Worm (Caenorhabditis elegans) whole organism, L1 larva: ENCODE data around the gene sucl-1.
A peak's percentile ranks its signal among the peaks of the same experiment; 100 is the strongest.

Experiments used
- C04F5.9 ChIP-seq: sonication (generic microtip); optimal IDR thresholded peaks from 2 replicates; lab custom pipeline; 2016; ENCODE audit warnings: missing genetic modification characterization, missing compliant biosample characterization
- C34B4.2 ChIP-seq: sonication (generic microtip); optimal IDR thresholded peaks from 2 replicates; lab custom pipeline; 2017; ENCODE audit warnings: mild to moderate bottlenecking, missing genetic modification characterization, missing compliant biosample characterization
- F16B12.6 ChIP-seq: fragments of 150-350 bp; optimal IDR thresholded peaks from 2 replicates; lab custom pipeline; 2014; ENCODE audit warnings: missing biosample characterization, missing genetic modification characterization
- Y116A8C.19 ChIP-seq: sonication (generic microtip); optimal IDR thresholded peaks from 2 replicates; lab custom pipeline; 2016; ENCODE audit warnings: missing compliant biosample characterization, missing genetic modification characterization, borderline replicate concordance
- aha-1 ChIP-seq: fragments of 150-350 bp; optimal IDR thresholded peaks from 2 replicates; lab custom pipeline; 2014; ENCODE audit warnings: missing biosample characterization, missing genetic modification characterization
- alr-1 ChIP-seq: fragments of 200-800 bp; sonication (Bioruptor generic); optimal IDR thresholded peaks from 2 replicates; lab custom pipeline; 2018; ENCODE audit warnings: borderline replicate concordance, mild to moderate bottlenecking, missing genetic modification characterization, missing compliant biosample characterization
- blmp-1 ChIP-seq: fragments of 150-350 bp; optimal IDR thresholded peaks from 2 replicates; lab custom pipeline; 2014; ENCODE audit warnings: missing biosample characterization, missing genetic modification characterization
- ceh-8 ChIP-seq: fragments of 200-800 bp; sonication (Bioruptor generic); optimal IDR thresholded peaks from 2 replicates; lab custom pipeline; 2018; ENCODE audit warnings: mild to moderate bottlenecking, missing genetic modification characterization, moderate library complexity, missing compliant biosample characterization
- efl-1 ChIP-seq, 4 experiments: fragments of 150-350 bp; optimal IDR thresholded peaks in 3 of 4; peaks in 1 of 4; 1 replicate in 1 of 4; 2 replicates in 3 of 4; lab custom pipeline; 2014; ENCODE audit warnings: missing biosample characterization in 2 of 4, missing genetic modification characterization in 2 of 4, missing genetic modification reagents in 2 of 4
- efl-3 ChIP-seq: fragments of 200-800 bp; sonication (Bioruptor generic); optimal IDR thresholded peaks from 2 replicates; lab custom pipeline; 2018; ENCODE audit warnings: mild to moderate bottlenecking, missing genetic modification characterization, missing compliant biosample characterization
- egl-13 ChIP-seq: sonication (generic microtip); optimal IDR thresholded peaks from 2 replicates; lab custom pipeline; 2016; ENCODE audit warnings: missing genotype, missing genetic modification reagents, missing genetic modification characterization, missing compliant biosample characterization
- elt-3 ChIP-seq, 6 experiments: fragments of 150-350 bp in 1 of 6; sonication (generic microtip); optimal IDR thresholded peaks; 2 replicates each; lab custom pipeline; 2017 to 2018; ENCODE audit warnings: missing biosample characterization in 6 of 6, missing genetic modification characterization in 6 of 6, inconsistent platforms in 1 of 6
- fkh-10 ChIP-seq: sonication (generic microtip); optimal IDR thresholded peaks from 2 replicates; lab custom pipeline; 2017; ENCODE audit warnings: missing biosample characterization, missing genetic modification reagents, missing genetic modification characterization
- fos-1 ChIP-seq: fragments of 150-350 bp; optimal IDR thresholded peaks from 2 replicates; lab custom pipeline; 2014; ENCODE audit warnings: missing biosample characterization, missing genetic modification characterization
- grh-1 ChIP-seq: fragments of 200-800 bp; sonication (Bioruptor generic); IDR thresholded peaks from 2 replicates; pipeline ENCODE4 v1.3.6; 2022; ENCODE audit warnings: missing genetic modification reagents, missing genetic modification characterization, missing compliant biosample characterization
- lin-14 ChIP-seq: fragments of 200-800 bp; sonication (Bioruptor generic); optimal IDR thresholded peaks from 2 replicates; lab custom pipeline; 2018; ENCODE audit warnings: mild to moderate bottlenecking, missing genetic modification characterization, moderate library complexity, missing compliant biosample characterization
- lin-35 ChIP-seq, 2 experiments: fragments of 150-350 bp; optimal IDR thresholded peaks; 2 replicates each; lab custom pipeline; 2014; ENCODE audit warnings: missing biosample characterization in 2 of 2, missing genetic modification characterization in 2 of 2, missing genetic modification reagents in 2 of 2
- lin-39 ChIP-seq: fragments of 150-350 bp; optimal IDR thresholded peaks from 2 replicates; lab custom pipeline; 2014; ENCODE audit warnings: missing biosample characterization, missing genetic modification reagents, missing genetic modification characterization
- lir-3 ChIP-seq: sonication (generic microtip); optimal IDR thresholded peaks from 2 replicates; lab custom pipeline; 2016; ENCODE audit warnings: mild to moderate bottlenecking, missing genetic modification characterization, moderate library complexity, missing compliant biosample characterization; ENCODE audit not compliant: poor library complexity
- mdl-1 ChIP-seq, 2 experiments: fragments of 150-350 bp; optimal IDR thresholded peaks; 2 replicates each; lab custom pipeline; 2014 to 2017; ENCODE audit warnings: missing biosample characterization in 2 of 2, missing genetic modification characterization in 2 of 2, inconsistent platforms in 1 of 2
- mef-2 ChIP-seq: fragments of 150-350 bp; optimal IDR thresholded peaks from 2 replicates; lab custom pipeline; 2014; ENCODE audit warnings: missing biosample characterization, missing genetic modification characterization
- mep-1 ChIP-seq: fragments of 150-350 bp; optimal IDR thresholded peaks from 2 replicates; lab custom pipeline; 2014; ENCODE audit warnings: missing biosample characterization, missing genetic modification characterization
- nhr-11 ChIP-seq: fragments of 150-350 bp; optimal IDR thresholded peaks from 2 replicates; lab custom pipeline; 2014; ENCODE audit warnings: missing biosample characterization, missing genetic modification characterization
- nhr-19 ChIP-seq: fragments of 200-800 bp; sonication (Bioruptor generic); conservative IDR thresholded peaks from 2 replicates; pipeline ENCODE4 v1.3.6; 2022; ENCODE audit warnings: missing genetic modification characterization, missing compliant biosample characterization
- nhr-20 ChIP-seq: sonication (generic microtip); optimal IDR thresholded peaks from 2 replicates; lab custom pipeline; 2016; ENCODE audit warnings: mild to moderate bottlenecking, missing genetic modification characterization, missing compliant biosample characterization
- nhr-84 ChIP-seq: sonication (generic microtip); optimal IDR thresholded peaks from 2 replicates; lab custom pipeline; 2017; ENCODE audit warnings: missing biosample characterization, missing genetic modification characterization
- nhr-85 ChIP-seq: sonication (generic microtip); peaks from one replicate; lab custom pipeline; 2016; ENCODE audit warnings: missing genetic modification characterization, inconsistent platforms, missing compliant biosample characterization
- nhr-90 ChIP-seq: sonication (generic microtip); optimal IDR thresholded peaks from 2 replicates; lab custom pipeline; 2016; ENCODE audit warnings: mild to moderate bottlenecking, missing genetic modification characterization, missing compliant biosample characterization; ENCODE audit not compliant: poor library complexity
- pax-3 ChIP-seq: fragments of 200-800 bp; sonication (Bioruptor generic); optimal IDR thresholded peaks from 2 replicates; lab custom pipeline; 2018; ENCODE audit warnings: mild to moderate bottlenecking, missing genetic modification characterization, moderate library complexity, missing compliant biosample characterization
- pqm-1 ChIP-seq: sonication (generic microtip); optimal IDR thresholded peaks from 3 replicates; lab custom pipeline; 2017; ENCODE audit warnings: missing biosample characterization, missing genetic modification characterization
- rnt-1 ChIP-seq: sonication (generic microtip); optimal IDR thresholded peaks from 2 replicates; lab custom pipeline; 2016; ENCODE audit warnings: mild to moderate bottlenecking, missing genetic modification characterization, moderate library complexity, missing compliant biosample characterization
- skn-1 ChIP-seq: fragments of 150-350 bp; optimal IDR thresholded peaks from 2 replicates; lab custom pipeline; 2014; ENCODE audit warnings: missing biosample characterization, missing genetic modification characterization
- snu-23 ChIP-seq: sonication (generic microtip); optimal IDR thresholded peaks from 2 replicates; lab custom pipeline; 2016; ENCODE audit warnings: missing genetic modification characterization, missing compliant biosample characterization
- sox-4 ChIP-seq: sonication (generic microtip); optimal IDR thresholded peaks from 2 replicates; lab custom pipeline; 2016; ENCODE audit warnings: missing genetic modification characterization, missing compliant biosample characterization
- sptf-1 ChIP-seq: fragments of 150-350 bp; optimal IDR thresholded peaks from 2 replicates; lab custom pipeline; 2014; ENCODE audit warnings: missing biosample characterization, missing genetic modification characterization
- sup-37 ChIP-seq: fragments of 200-800 bp; sonication (Bioruptor generic); optimal IDR thresholded peaks from 2 replicates; lab custom pipeline; 2018; ENCODE audit warnings: mild to moderate bottlenecking, missing genetic modification characterization, missing compliant biosample characterization
- swsn-7 ChIP-seq: sonication (generic microtip); optimal IDR thresholded peaks from 2 replicates; lab custom pipeline; 2016; ENCODE audit warnings: missing genetic modification characterization, missing compliant biosample characterization
- zag-1 ChIP-seq: fragments of 150-350 bp; optimal IDR thresholded peaks from 2 replicates; lab custom pipeline; 2014; ENCODE audit warnings: missing biosample characterization, missing genetic modification characterization
- ztf-4 ChIP-seq: fragments of 150-350 bp; optimal IDR thresholded peaks from 2 replicates; lab custom pipeline; 2014; ENCODE audit warnings: missing biosample characterization, missing genetic modification characterization

The sucl-1 gene

ce11 chrX:14709591-14709990 is 44.2 kb upstream of the sucl-1 start:
- TF ChIP-seq egl-13 (no peak), nhr-90 (tag; lab: Kevin White, UChicago) (no peak), sptf-1 (no peak), fos-1 (tag; lab: Kevin White, UChicago) (no peak), pax-3 (tag; lab: Kevin White, UChicago) (no peak), lin-14 (GFP tag; lab: Kevin White, UChicago) (peak; percentile 54), rnt-1 (tag; lab: Kevin White, UChicago) (no peak), Y116A8C.19 (tag; lab: Kevin White, UChicago) (no peak), lin-39 (tag; lab: Kevin White, UChicago) (no peak), mef-2 (tag; lab: Kevin White, UChicago) (no peak), ztf-4 (tag; lab: Kevin White, UChicago) (no peak), zag-1 (tag; lab: Kevin White, UChicago) (no peak), lin-35 (GFP tag; optimal IDR thresholded peaks at IDR 0.05; lab: Kevin White, UChicago) (no peak), lir-3 (tag; lab: Kevin White, UChicago) (no peak), mdl-1 (tag; optimal IDR thresholded peaks at IDR 0.05; lab: Kevin White, UChicago) (no peak), mep-1 (tag; lab: Kevin White, UChicago) (no peak), efl-3 (GFP tag; lab: Kevin White, UChicago) (no peak), fkh-10 (GFP tag; lab: Kevin White, UChicago) (no peak), sox-4 (tag; lab: Kevin White, UChicago) (no peak), ceh-8 (no peak), pqm-1 (tag; lab: Kevin White, UChicago) (no peak), swsn-7 (tag; lab: Kevin White, UChicago) (no peak), alr-1 (tag; lab: Kevin White, UChicago) (no peak), efl-1 (optimal IDR thresholded peaks at IDR 0.05; lab: Kevin White, UChicago) (no peak), efl-1 (GFP tag; optimal IDR thresholded peaks at IDR 0.05 in 1 of 2; lab: Kevin White, UChicago) (no peak), nhr-85 (peak; percentile 58), nhr-84 (tag; lab: Kevin White, UChicago) (no peak), grh-1 (GFP tag; lab: Robert Waterston, UW) (no peak), C34B4.2 (tag; lab: Kevin White, UChicago) (no peak), aha-1 (no peak), blmp-1 (peak; percentile 72), nhr-11 (tag; lab: Kevin White, UChicago) (no peak), F16B12.6 (tag; lab: Kevin White, UChicago) (no peak), elt-3 (tag; optimal IDR thresholded peaks at IDR 0.05; lab: Kevin White, UChicago) (peak in 2 of 6 experiments; percentile 44 to 80), nhr-20 (tag; lab: Kevin White, UChicago) (peak; percentile 10), nhr-19 (GFP tag; lab: Robert Waterston, UW) (no peak)

- TF ChIP-seq lin-39 (tag; lab: Kevin White, UChicago) (no peak), C04F5.9 (tag; lab: Kevin White, UChicago) (no peak), skn-1 (tag; lab: Kevin White, UChicago) (peak; percentile 12), snu-23 (GFP tag; lab: Kevin White, UChicago) (peak; percentile 17), elt-3 (tag; optimal IDR thresholded peaks at IDR 0.05; lab: Kevin White, UChicago) (peak in 1 of 6 experiments; percentile 11), nhr-20 (tag; lab: Kevin White, UChicago) (peak; percentile 13), lin-14 (GFP tag; lab: Kevin White, UChicago) (peak; percentile 52), blmp-1 (peak; percentile 39), sup-37 (GFP tag; lab: Kevin White, UChicago) (no peak)
Measured at ce11 chrX:14711168-14711629, 42.6 kb upstream of the sucl-1 start, which contains the start of gene atrn-1. Gene atrn-1, plus strand, starts transcription at chrX:14711579.
